Worm (Caenorhabditis elegans) whole organism, L3 larva: ENCODE measurements around the gene ift-81.

Experiments
- R02D3.7 ChIP-seq: fragments of 150-350 bp; optimal IDR thresholded peaks from 2 replicates; lab custom pipeline; 2014; ENCODE audit warnings: missing biosample characterization, missing genetic modification characterization
- ZK546.5 ChIP-seq: sonication (generic microtip); optimal IDR thresholded peaks from 2 replicates; lab custom pipeline; 2017; ENCODE audit warnings: missing biosample characterization, missing genetic modification characterization
- aly-2 ChIP-seq: fragments of 150-350 bp; optimal IDR thresholded peaks from 2 replicates; lab custom pipeline; 2014; ENCODE audit warnings: missing biosample characterization, missing genetic modification characterization
- ama-1 ChIP-seq: fragments of 150-350 bp; optimal IDR thresholded peaks from 2 replicates; lab custom pipeline; 2018
- ceh-16 ChIP-seq: sonication (generic microtip); optimal IDR thresholded peaks from 2 replicates; lab custom pipeline; 2017; ENCODE audit warnings: missing biosample characterization, missing genetic modification characterization
- ceh-28 ChIP-seq: fragments of 150-350 bp; optimal IDR thresholded peaks from 2 replicates; lab custom pipeline; 2014; ENCODE audit warnings: missing biosample characterization, missing genetic modification reagents, missing genetic modification characterization
- ceh-82 ChIP-seq: fragments of 150-350 bp; optimal IDR thresholded peaks from 2 replicates; lab custom pipeline; 2014; ENCODE audit warnings: missing biosample characterization, missing genetic modification characterization
- ceh-9 ChIP-seq: sonication (generic microtip); optimal IDR thresholded peaks from 2 replicates; lab custom pipeline; 2018; ENCODE audit warnings: missing biosample characterization, missing genetic modification characterization
- daf-12 ChIP-seq: fragments of 150-350 bp; optimal IDR thresholded peaks from 2 replicates; lab custom pipeline; 2014; ENCODE audit warnings: missing biosample characterization, missing genetic modification reagents, missing genetic modification characterization
- egl-27 ChIP-seq: sonication (generic microtip); optimal IDR thresholded peaks from 4 replicates; lab custom pipeline; 2017; ENCODE audit warnings: missing biosample characterization, missing genetic modification reagents, missing genetic modification characterization
- egl-5 ChIP-seq: fragments of 150-350 bp; optimal IDR thresholded peaks from 2 replicates; lab custom pipeline; 2017; ENCODE audit warnings: missing biosample characterization, missing genetic modification reagents, missing genetic modification characterization, inconsistent platforms
- elt-2 ChIP-seq: sonication (generic microtip); optimal IDR thresholded peaks from 2 replicates; lab custom pipeline; 2016; ENCODE audit warnings: missing genetic modification reagents, mild to moderate bottlenecking, missing genetic modification characterization, missing compliant biosample characterization
- fkh-10 ChIP-seq: sonication (generic microtip); optimal IDR thresholded peaks from 2 replicates; lab custom pipeline; 2017; ENCODE audit warnings: missing biosample characterization, missing genetic modification reagents, missing genetic modification characterization
- fkh-2 ChIP-seq: fragments of 150-350 bp; optimal IDR thresholded peaks from 2 replicates; lab custom pipeline; 2014; ENCODE audit warnings: missing biosample characterization, missing genetic modification reagents, missing genetic modification characterization
- fos-1 ChIP-seq: fragments of 150-350 bp; optimal IDR thresholded peaks from 2 replicates; lab custom pipeline; 2014; ENCODE audit warnings: missing biosample characterization, missing genetic modification characterization
- hmg-11 ChIP-seq: sonication (generic microtip); optimal IDR thresholded peaks from 2 replicates; lab custom pipeline; 2016; ENCODE audit warnings: missing genetic modification characterization, missing compliant biosample characterization
- lin-15B ChIP-seq: fragments of 150-350 bp; optimal IDR thresholded peaks from 2 replicates; lab custom pipeline; 2014; ENCODE audit warnings: missing biosample characterization, missing genetic modification characterization
- lin-39 ChIP-seq: fragments of 150-350 bp; optimal IDR thresholded peaks from 2 replicates; lab custom pipeline; 2018; ENCODE audit warnings: missing biosample characterization, missing genetic modification reagents, missing genetic modification characterization
- lsy-12 ChIP-seq: sonication (generic microtip); optimal IDR thresholded peaks from 2 replicates; lab custom pipeline; 2016; ENCODE audit warnings: mild to moderate bottlenecking, missing genetic modification characterization, missing compliant biosample characterization
- mml-1 ChIP-seq: fragments of 150-350 bp; sonication (generic microtip); optimal IDR thresholded peaks from 3 replicates; lab custom pipeline; 2014; ENCODE audit warnings: missing biosample characterization, missing genetic modification characterization
- nfya-1 ChIP-seq: sonication (generic microtip); optimal IDR thresholded peaks from 2 replicates; lab custom pipeline; 2017; ENCODE audit warnings: missing genetic modification characterization, mild to moderate bottlenecking, missing compliant biosample characterization, antibody characterized with exemption, moderate library complexity; ENCODE audit not compliant: insufficient read depth
- nhr-11 ChIP-seq: fragments of 150-350 bp; optimal IDR thresholded peaks from 2 replicates; lab custom pipeline; 2014; ENCODE audit warnings: missing biosample characterization, missing genetic modification characterization
- nhr-12 ChIP-seq: fragments of 150-350 bp; optimal IDR thresholded peaks from 2 replicates; lab custom pipeline; 2014; ENCODE audit warnings: missing biosample characterization, missing genetic modification characterization
- nhr-237 ChIP-seq: fragments of 150-350 bp; optimal IDR thresholded peaks from 2 replicates; lab custom pipeline; 2014; ENCODE audit warnings: missing biosample characterization, missing genetic modification characterization
- nhr-28 ChIP-seq: fragments of 150-350 bp; optimal IDR thresholded peaks from 2 replicates; lab custom pipeline; 2014; ENCODE audit warnings: missing biosample characterization, missing genetic modification characterization
- nhr-43 ChIP-seq: sonication (generic microtip); optimal IDR thresholded peaks from 2 replicates; lab custom pipeline; 2016; ENCODE audit warnings: mild to moderate bottlenecking, missing genetic modification characterization, missing compliant biosample characterization; ENCODE audit not compliant: poor library complexity, severe bottlenecking
- nhr-76 ChIP-seq: fragments of 150-350 bp; sonication (generic microtip); optimal IDR thresholded peaks from 5 replicates; lab custom pipeline; 2014; ENCODE audit warnings: missing biosample characterization, missing genetic modification characterization
- pqm-1 ChIP-seq: fragments of 150-350 bp; optimal IDR thresholded peaks from 2 replicates; lab custom pipeline; 2017; ENCODE audit warnings: missing biosample characterization, missing genetic modification characterization, inconsistent platforms
- sea-2 ChIP-seq: fragments of 150-350 bp; sonication (generic microtip); optimal IDR thresholded peaks from 4 replicates; lab custom pipeline; 2014; ENCODE audit warnings: missing biosample characterization, missing genetic modification reagents, missing genetic modification characterization
- skn-1 ChIP-seq: fragments of 150-350 bp; optimal IDR thresholded peaks from 2 replicates; lab custom pipeline; 2014; ENCODE audit warnings: missing biosample characterization, missing genetic modification characterization
- unc-39 ChIP-seq: sonication (generic microtip); optimal IDR thresholded peaks from 4 replicates; lab custom pipeline; 2017; ENCODE audit warnings: missing biosample characterization, missing genetic modification characterization
- ztf-4 ChIP-seq: fragments of 150-350 bp; optimal IDR thresholded peaks from 2 replicates; lab custom pipeline; 2014; ENCODE audit warnings: missing biosample characterization, missing genetic modification characterization

The ift-81 gene

ce11 chrX:5256999-5257398 lies 41.4 kb upstream of the ift-81 start, which contains the start of gene nspg-12:
TSS of gene nspg-12 (plus strand) at chrX:5257299.
- TF ChIP-seq elt-2 (tag; lab: Kevin White, UChicago) (peak; percentile 44), mml-1 (tag; lab: Kevin White, UChicago) (no peak), ZK546.5 (tag; lab: Kevin White, UChicago) (no peak)

- TF ChIP-seq hmg-11 (tag; lab: Kevin White, UChicago) (no peak), lin-15B (tag; lab: Kevin White, UChicago) (no peak), elt-2 (tag; lab: Kevin White, UChicago) (no peak), fkh-2 (no peak), ama-1 (lab: Kevin White, UChicago) (no peak), lsy-12 (tag; lab: Kevin White, UChicago) (no peak), lin-39 (tag; lab: Kevin White, UChicago) (no peak), ceh-28 (tag; lab: Kevin White, UChicago) (no peak), unc-39 (tag; lab: Kevin White, UChicago) (no peak), nhr-12 (tag; lab: Kevin White, UChicago) (no peak), egl-27 (tag; lab: Kevin White, UChicago) (no peak), fkh-10 (GFP tag; lab: Kevin White, UChicago) (no peak), ceh-82 (tag; lab: Kevin White, UChicago) (no peak)
These were observed 38.0 kb upstream of the ift-81 start for ce11 chrX:5260389-5260788.

DNA sequence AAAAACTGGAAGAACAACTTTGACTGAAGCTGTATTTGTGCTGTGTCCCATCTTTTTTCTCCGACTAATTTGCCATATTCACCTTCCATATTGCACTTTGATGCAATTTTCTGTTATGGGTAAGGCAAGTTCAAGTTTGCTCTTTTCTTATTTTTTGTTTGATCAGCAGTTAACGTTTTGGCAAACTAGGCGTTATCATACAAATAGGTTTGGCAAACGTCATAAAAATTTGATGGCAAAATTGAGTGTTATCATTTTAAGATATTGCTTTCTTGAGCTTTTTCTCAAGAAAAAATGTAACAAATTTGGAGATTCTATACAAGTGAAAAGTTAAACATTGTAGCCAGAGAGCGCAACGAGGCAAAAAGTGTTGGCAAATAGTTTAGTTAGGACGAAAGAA lies 36.3 kb upstream of the ift-81 start:
- TF ChIP-seq elt-2 (tag; lab: Kevin White, UChicago) (peak; percentile 64), pqm-1 (tag; lab: Kevin White, UChicago) (peak; percentile 32), nhr-12 (tag; lab: Kevin White, UChicago) (no peak), lin-39 (tag; lab: Kevin White, UChicago) (no peak)

DNA sequence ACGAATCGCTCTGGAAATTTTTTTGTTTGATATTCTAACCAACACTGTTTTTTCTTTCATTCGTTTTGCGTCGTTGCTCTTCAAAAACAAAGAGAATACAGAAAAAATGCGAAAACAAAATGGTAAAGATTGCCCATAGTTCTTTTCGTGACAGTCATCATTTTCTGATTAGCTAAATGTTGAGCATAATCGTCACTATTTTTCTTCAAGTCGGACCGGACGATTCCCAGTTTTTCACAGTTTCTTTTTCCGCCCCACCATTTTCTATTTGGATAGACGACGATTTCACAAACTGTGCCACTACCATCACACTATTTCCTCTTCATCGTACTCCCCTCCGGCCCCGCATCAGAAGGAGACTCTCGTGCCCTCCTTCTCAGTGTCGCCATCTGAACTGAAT lies 34.8 kb upstream of the ift-81 start:
- no peak for TF ChIP-seq nhr-237
- no peak for TF ChIP-seq nhr-11 (tag; lab: Kevin White, UChicago)
- TF ChIP-seq nfya-1 (tag; lab: Kevin White, UChicago) = no peak
- no peak for TF ChIP-seq fkh-10 (GFP tag; lab: Kevin White, UChicago)
- TF ChIP-seq R02D3.7 (tag; lab: Kevin White, UChicago) = no peak
- no peak for TF ChIP-seq fos-1 (tag; lab: Kevin White, UChicago)

- no peak for TF ChIP-seq pqm-1 (tag; lab: Kevin White, UChicago)
- no peak for TF ChIP-seq nhr-11 (tag; lab: Kevin White, UChicago)
- TF ChIP-seq egl-27 (tag; lab: Kevin White, UChicago) = no peak
- no peak for TF ChIP-seq lin-39 (tag; lab: Kevin White, UChicago)
- no peak for TF ChIP-seq ama-1 (lab: Kevin White, UChicago)
These were observed 34.3 kb upstream of the ift-81 start, which contains the start of gene Y34B4A.4 for ce11 chrX:5264026-5264425. TSS of gene Y34B4A.4 (plus strand) at chrX:5264326.

ce11 chrX:5265356-5265755 lies 33.0 kb upstream of the ift-81 start:
- no peak for TF ChIP-seq sea-2 (GFP tag; lab: Kevin White, UChicago)
- TF ChIP-seq ama-1 (lab: Kevin White, UChicago) = no peak
- TF ChIP-seq pqm-1 (tag; lab: Kevin White, UChicago) = no peak
- TF ChIP-seq R02D3.7 (tag; lab: Kevin White, UChicago) = no peak
- TF ChIP-seq aly-2 (tag; lab: Kevin White, UChicago) = no peak
- TF ChIP-seq lsy-12 (tag; lab: Kevin White, UChicago) = no peak
- TF ChIP-seq ZK546.5 (tag; lab: Kevin White, UChicago) = no peak
- TF ChIP-seq daf-12 = no peak
- TF ChIP-seq mml-1 (tag; lab: Kevin White, UChicago) = no peak
- TF ChIP-seq hmg-11 (tag; lab: Kevin White, UChicago) = no peak
- no peak for TF ChIP-seq ceh-9 (tag; lab: Kevin White, UChicago)
- TF ChIP-seq, all 47 proteins: peak for 0

- TF ChIP-seq elt-2 (tag; lab: Kevin White, UChicago) = peak; percentile 27
- TF ChIP-seq nhr-237 = no peak
- TF ChIP-seq, all 47 proteins: peak for 1
These were observed 30.3 kb upstream of the ift-81 start for ce11 chrX:5268062-5268461.

- no peak for TF ChIP-seq egl-5 (tag; lab: Kevin White, UChicago)
- no peak for TF ChIP-seq skn-1 (tag; lab: Kevin White, UChicago)
- no peak for TF ChIP-seq nhr-11 (tag; lab: Kevin White, UChicago)
- TF ChIP-seq nhr-76 (tag; lab: Kevin White, UChicago) = no peak
- TF ChIP-seq ztf-4 = no peak
- no peak for TF ChIP-seq fkh-2
- TF ChIP-seq daf-12 = no peak
- TF ChIP-seq nhr-237 = no peak
- peak; percentile 27 for TF ChIP-seq pqm-1 (tag; lab: Kevin White, UChicago)
- no peak for TF ChIP-seq ceh-16
- TF ChIP-seq elt-2 (tag; lab: Kevin White, UChicago) = peak; percentile 79
- no peak for TF ChIP-seq nhr-28
- no peak for TF ChIP-seq fkh-10 (GFP tag; lab: Kevin White, UChicago)
- TF ChIP-seq hmg-11 (tag; lab: Kevin White, UChicago) = no peak
- no peak for TF ChIP-seq nhr-43 (tag; lab: Kevin White, UChicago)
These were observed 29.0 kb upstream of the ift-81 start for ce11 chrX:5269359-5269758.
